Worm (Caenorhabditis elegans) whole organism, L4 larva: Measurements from ENCODE around the gene Y75B12B.11.

Experiments used
- aly-2 ChIP-seq: sonication (generic microtip); optimal IDR thresholded peaks from 2 replicates; lab custom pipeline; 2018; ENCODE audit warnings: missing biosample characterization, missing genetic modification characterization
- ceh-28 ChIP-seq: fragments of 150-350 bp; optimal IDR thresholded peaks from 2 replicates; lab custom pipeline; 2014; ENCODE audit warnings: missing biosample characterization, missing genetic modification reagents, missing genetic modification characterization
- fos-1 ChIP-seq: fragments of 150-350 bp; optimal IDR thresholded peaks from 2 replicates; lab custom pipeline; 2014; ENCODE audit warnings: missing biosample characterization, missing genetic modification characterization
- lin-39 ChIP-seq: fragments of 150-350 bp; optimal IDR thresholded peaks from 2 replicates; lab custom pipeline; 2014; ENCODE audit warnings: missing biosample characterization, missing genetic modification reagents, missing genetic modification characterization
- mxl-2 ChIP-seq: fragments of 200-800 bp; sonication (Bioruptor generic); conservative IDR thresholded peaks from 2 replicates; pipeline ENCODE4 v1.3.6; 2022; ENCODE audit warnings: missing genetic modification reagents, missing genetic modification characterization, missing compliant biosample characterization
- nhr-11 ChIP-seq: fragments of 150-350 bp; optimal IDR thresholded peaks from 2 replicates; lab custom pipeline; 2014; ENCODE audit warnings: missing biosample characterization, missing genetic modification characterization
- nhr-111 ChIP-seq: fragments of 200-800 bp; sonication (Bioruptor generic); optimal IDR thresholded peaks from 2 replicates; lab custom pipeline; 2018; ENCODE audit warnings: mild to moderate bottlenecking, missing genetic modification characterization, missing compliant biosample characterization
- nhr-25 ChIP-seq: sonication (generic microtip); optimal IDR thresholded peaks from 2 replicates; lab custom pipeline; 2017; ENCODE audit warnings: missing genetic modification characterization, mild to moderate bottlenecking, missing compliant biosample characterization, antibody characterized with exemption, moderate library complexity, borderline replicate concordance; ENCODE audit not compliant: insufficient read depth
- pha-4 ChIP-seq, 2 experiments: fragments of 150-350 bp in 1 of 2; fragments of 200-800 bp in 1 of 2; sonication (Bioruptor generic) in 1 of 2; IDR thresholded peaks in 1 of 2; optimal IDR thresholded peaks in 1 of 2; 2 replicates each; pipeline versions ENCODE4 v1.3.6 to Lab custom; 2014 to 2022; ENCODE audit warnings: missing genetic modification characterization in 2 of 2, missing genetic modification reagents in 2 of 2, missing biosample characterization in 1 of 2, missing compliant biosample characterization in 1 of 2
- snpc-1.2 ChIP-seq: fragments of 200-800 bp; sonication (Bioruptor generic); IDR thresholded peaks from 2 replicates; pipeline ENCODE4 v1.3.6; 2022; ENCODE audit warnings: missing genetic modification reagents, missing genetic modification characterization, missing compliant biosample characterization
- unc-39 ChIP-seq: sonication (generic microtip); optimal IDR thresholded peaks from 2 replicates; lab custom pipeline; 2017; ENCODE audit warnings: missing biosample characterization, missing genetic modification characterization
- zag-1 ChIP-seq: fragments of 150-350 bp; optimal IDR thresholded peaks from 2 replicates; lab custom pipeline; 2014; ENCODE audit warnings: missing biosample characterization, missing genetic modification characterization

ce11 chrV:15152010-15152409, 39.1 kb upstream of the Y75B12B.11 start:
- TF ChIP-seq nhr-111 (no peak), nhr-25 (no peak), pha-4 (GFP tag; IDR thresholded peaks at IDR 0.05; lab: Robert Waterston, UW) (no peak), pha-4 (tag; optimal IDR thresholded peaks at IDR 0.05; lab: Kevin White, UChicago) (no peak), zag-1 (tag; lab: Kevin White, UChicago) (no peak), lin-39 (no peak), mxl-2 (GFP tag; lab: Robert Waterston, UW) (no peak), ceh-28 (tag; lab: Kevin White, UChicago) (no peak), snpc-1.2 (GFP tag; lab: Robert Waterston, UW) (no peak), fos-1 (tag; lab: Kevin White, UChicago) (no peak), unc-39 (tag; lab: Kevin White, UChicago) (no peak), nhr-11 (no peak), aly-2 (tag; lab: Kevin White, UChicago) (no peak)
